Fruit fly (Drosophila melanogaster): Measurements from ENCODE around the gene Pgant4.

Pgant4 gene

dm6 chr2L:3475948-3476347 is 3.5 kb downstream of the Pgant4 start (continued):
- TF ChIP-seq CG3163 (GFP tag; optimal IDR thresholded peaks at IDR 0.05) (no peak), CG4617 (GFP tag; optimal IDR thresholded peaks at IDR 0.05; ENCODE audit: borderline replicate concordance) (peak; percentile 10), CG5245 (GFP tag; optimal IDR thresholded peaks at IDR 0.05) (no peak), CG12659 (GFP tag; optimal IDR thresholded peaks at IDR 0.05) (peak; percentile 70), Nf-YB (GFP tag; optimal IDR thresholded peaks at IDR 0.05) (no peak), CG10267 (tag; optimal IDR thresholded peaks at IDR 0.05) (peak; percentile 46), ewg (GFP tag; optimal IDR thresholded peaks at IDR 0.05) (no peak), mld (GFP tag; IDR thresholded peaks at IDR 0.05; ENCODE audit: partially characterized antibody) (no peak), CG18262 (tag; optimal IDR thresholded peaks at IDR 0.05) (peak; percentile 66), CG31224 (GFP tag; IDR thresholded peaks at IDR 0.05) (no peak), CG42726 (GFP tag; IDR thresholded peaks at IDR 0.05; ENCODE audit: partially characterized antibody) (no peak), cg (GFP tag; optimal IDR thresholded peaks at IDR 0.05) (no peak), Awh (GFP tag; IDR thresholded peaks at IDR 0.05) (no peak), bsh (GFP tag; optimal IDR thresholded peaks at IDR 0.05) (peak in 1 of 2 experiments; percentile 42), Jarid2 (GFP tag; optimal IDR thresholded peaks at IDR 0.05) (peak; percentile 14), corto (GFP tag; optimal IDR thresholded peaks at IDR 0.05) (no peak), bcd (GFP tag; optimal IDR thresholded peaks at IDR 0.05) (peak; percentile 49), ase (GFP tag; IDR thresholded peaks at IDR 0.05) (0 out of 3 replicates have a peak, but pooled peaks have one; percentile 32), CG18619 (GFP tag; optimal IDR thresholded peaks at IDR 0.05) (peak; percentile 82), Six4 (GFP tag; optimal IDR thresholded peaks at IDR 0.05) (peak; percentile 58), Max (GFP tag; optimal IDR thresholded peaks at IDR 0.05) (peak; percentile 29), CG12071 (GFP tag; optimal IDR thresholded peaks at IDR 0.05) (no peak), fd3F (GFP tag; optimal IDR thresholded peaks at IDR 0.05) (peak; percentile 68), danr (GFP tag; IDR thresholded peaks at IDR 0.05) (peak; percentile 56; the same call in 1 of the 2 replicates), CG10654 (GFP tag; optimal IDR thresholded peaks at IDR 0.05) (peak; percentile 26), Lim3 (GFP tag; IDR thresholded peaks at IDR 0.05) (no peak), twi (tag; optimal IDR thresholded peaks at IDR 0.05) (no peak), Ets97D (GFP tag; optimal IDR thresholded peaks at IDR 0.05) (no peak), Aef1 (GFP tag; IDR thresholded peaks at IDR 0.05) (peak; percentile 58; the same call in 2 of the 3 replicates), CG13296 (GFP tag; optimal IDR thresholded peaks at IDR 0.05) (peak; percentile 69), chn (GFP tag; optimal IDR thresholded peaks at IDR 0.05) (peak; percentile 32), gce (GFP tag; IDR thresholded peaks at IDR 0.05) (no peak), slbo (GFP tag; IDR thresholded peaks at IDR 0.05) (peak; percentile 71), Scr (GFP tag; IDR thresholded peaks at IDR 0.05; ENCODE audit: partially characterized antibody) (no peak), CG18011 (GFP tag; optimal IDR thresholded peaks at IDR 0.05) (peak; percentile 38), vfl (GFP tag; optimal IDR thresholded peaks at IDR 0.05) (peak; percentile 31), nmo (GFP tag; optimal IDR thresholded peaks at IDR 0.05) (peak; percentile 70), CG9876 (GFP tag; optimal IDR thresholded peaks at IDR 0.05) (no peak), fu2 (GFP tag; optimal IDR thresholded peaks at IDR 0.05) (no peak), Sin3A (optimal IDR thresholded peaks at IDR 0.05) (no peak), NC2β (GFP tag; optimal IDR thresholded peaks at IDR 0.05) (no peak), slp2 (GFP tag; optimal IDR thresholded peaks at IDR 0.05) (peak; percentile 2), vnd (GFP tag; IDR thresholded peaks at IDR 0.05; ENCODE audit: partially characterized antibody) (no peak), bigmax (GFP tag; optimal IDR thresholded peaks at IDR 0.05) (no peak), CG11696 (GFP tag; IDR thresholded peaks at IDR 0.05) (no peak), Usf (GFP tag; optimal IDR thresholded peaks at IDR 0.05) (no peak), CG11093 (GFP tag; IDR thresholded peaks at IDR 0.05) (no peak), CG14710 (tag; optimal IDR thresholded peaks at IDR 0.05) (peak; percentile 19), hb (GFP tag; IDR thresholded peaks at IDR 0.05; ENCODE audit: partially characterized antibody) (no peak), ham (GFP tag; IDR thresholded peaks at IDR 0.05) (no peak), CG10321 (GFP tag; IDR thresholded peaks at IDR 0.05) (no peak)
